Worm (Caenorhabditis elegans) whole organism, mixed stage, embryonic: ENCODE data around the gene ZK688.7.

Experiments used
- M03D4.4 ChIP-seq: sonication (generic microtip); optimal IDR thresholded peaks from 2 replicates; lab custom pipeline; 2017; ENCODE audit warnings: mild to moderate bottlenecking, missing genetic modification characterization, missing compliant biosample characterization
- bed-3 ChIP-seq: fragments of 200-800 bp; sonication (Bioruptor generic); optimal IDR thresholded peaks from 3 replicates; lab custom pipeline; 2018; ENCODE audit warnings: mild to moderate bottlenecking, missing genetic modification characterization, moderate library complexity, missing compliant biosample characterization
- blmp-1 ChIP-seq: fragments of 150-350 bp; optimal IDR thresholded peaks from 2 replicates; lab custom pipeline; 2014; ENCODE audit warnings: missing biosample characterization, missing genetic modification characterization
- ceh-39 ChIP-seq: fragments of 150-350 bp; optimal IDR thresholded peaks from 2 replicates; lab custom pipeline; 2014; ENCODE audit warnings: missing biosample characterization, missing genetic modification characterization
- ceh-43 ChIP-seq: fragments of 200-800 bp; sonication (Bioruptor generic); optimal IDR thresholded peaks from 2 replicates; lab custom pipeline; 2018; ENCODE audit warnings: mild to moderate bottlenecking, missing genetic modification characterization, moderate library complexity, missing compliant biosample characterization
- ceh-83 ChIP-seq: fragments of 200-800 bp; sonication (Bioruptor generic); optimal IDR thresholded peaks from 2 replicates; lab custom pipeline; 2018; ENCODE audit warnings: mild to moderate bottlenecking, missing genetic modification characterization, missing compliant biosample characterization
- ces-1 ChIP-seq: fragments of 150-350 bp; optimal IDR thresholded peaks from 2 replicates; lab custom pipeline; 2014; ENCODE audit warnings: missing biosample characterization, missing genetic modification reagents, missing genetic modification characterization
- cnd-1 ChIP-seq: fragments of 200-800 bp; sonication (Bioruptor generic); optimal IDR thresholded peaks from 2 replicates; lab custom pipeline; 2018; ENCODE audit warnings: mild to moderate bottlenecking, missing genetic modification characterization, missing compliant biosample characterization
- drap-1 ChIP-seq: fragments of 200-800 bp; sonication (Bioruptor generic); optimal IDR thresholded peaks from 3 replicates; lab custom pipeline; 2018; ENCODE audit warnings: mild to moderate bottlenecking, missing genetic modification characterization, missing compliant biosample characterization
- elt-1 ChIP-seq: sonication (generic microtip); optimal IDR thresholded peaks from 2 replicates; lab custom pipeline; 2017; ENCODE audit warnings: missing genetic modification characterization, mild to moderate bottlenecking, missing compliant biosample characterization, antibody characterized with exemption, moderate library complexity, borderline replicate concordance; ENCODE audit not compliant: insufficient read depth
- elt-3 ChIP-seq: fragments of 150-350 bp; optimal IDR thresholded peaks from 2 replicates; lab custom pipeline; 2014; ENCODE audit warnings: missing biosample characterization, missing genetic modification characterization
- flh-1 ChIP-seq: fragments of 200-800 bp; sonication (Bioruptor generic); optimal IDR thresholded peaks from 2 replicates; lab custom pipeline; 2018; ENCODE audit warnings: mild to moderate bottlenecking, missing genetic modification characterization, moderate library complexity, missing compliant biosample characterization
- ham-2 ChIP-seq: fragments of 200-800 bp; sonication (Bioruptor generic); optimal IDR thresholded peaks from 2 replicates; lab custom pipeline; 2018; ENCODE audit warnings: mild to moderate bottlenecking, missing genetic modification characterization, missing compliant biosample characterization
- hlh-1 ChIP-seq: fragments of 150-350 bp; optimal IDR thresholded peaks from 2 replicates; lab custom pipeline; 2014; ENCODE audit warnings: missing biosample characterization, missing genetic modification reagents, missing genetic modification characterization
- lin-13 ChIP-seq: fragments of 150-350 bp; optimal IDR thresholded peaks from 2 replicates; lab custom pipeline; 2014; ENCODE audit warnings: missing biosample characterization, missing genetic modification characterization
- lin-32 ChIP-seq: fragments of 200-800 bp; sonication (Bioruptor generic); optimal IDR thresholded peaks from 2 replicates; lab custom pipeline; 2018; ENCODE audit warnings: mild to moderate bottlenecking, missing genetic modification characterization, missing compliant biosample characterization
- lsy-2 ChIP-seq: fragments of 150-350 bp; optimal IDR thresholded peaks from 2 replicates; lab custom pipeline; 2014; ENCODE audit warnings: missing biosample characterization, missing genetic modification characterization
- mab-5 ChIP-seq: fragments of 150-350 bp; optimal IDR thresholded peaks from 2 replicates; lab custom pipeline; 2014; ENCODE audit warnings: missing biosample characterization, missing genetic modification characterization
- mep-1 ChIP-seq: fragments of 150-350 bp; optimal IDR thresholded peaks from 2 replicates; lab custom pipeline; 2017; ENCODE audit warnings: missing biosample characterization, missing genetic modification reagents, missing genetic modification characterization, inconsistent platforms
- mls-2 ChIP-seq: sonication (generic microtip); optimal IDR thresholded peaks from 2 replicates; lab custom pipeline; 2016; ENCODE audit warnings: mild to moderate bottlenecking, missing genetic modification characterization, moderate library complexity, missing compliant biosample characterization
- nhr-12 ChIP-seq: fragments of 150-350 bp; optimal IDR thresholded peaks from 2 replicates; lab custom pipeline; 2014; ENCODE audit warnings: missing biosample characterization, missing genetic modification characterization
- nhr-2 ChIP-seq: fragments of 150-350 bp; optimal IDR thresholded peaks from 2 replicates; lab custom pipeline; 2014; ENCODE audit warnings: missing biosample characterization, missing genetic modification characterization
- nhr-237 ChIP-seq: fragments of 150-350 bp; optimal IDR thresholded peaks from 2 replicates; lab custom pipeline; 2014; ENCODE audit warnings: missing biosample characterization, missing genetic modification characterization
- nhr-28 ChIP-seq: fragments of 150-350 bp; optimal IDR thresholded peaks from 2 replicates; lab custom pipeline; 2014; ENCODE audit warnings: missing biosample characterization, missing genetic modification characterization
- nhr-76 ChIP-seq: sonication (generic microtip); optimal IDR thresholded peaks from 2 replicates; lab custom pipeline; 2017; ENCODE audit warnings: missing biosample characterization, missing genetic modification characterization
- pha-4 ChIP-seq: fragments of 150-350 bp; optimal IDR thresholded peaks from 2 replicates; lab custom pipeline; 2018; ENCODE audit warnings: missing biosample characterization, missing genetic modification reagents, missing genetic modification characterization
- sem-2 ChIP-seq: fragments of 200-800 bp; sonication (Bioruptor generic); optimal IDR thresholded peaks from 2 replicates; lab custom pipeline; 2018; ENCODE audit warnings: mild to moderate bottlenecking, missing genetic modification characterization, missing compliant biosample characterization
- snpc-4 ChIP-seq: fragments of 150-350 bp; optimal IDR thresholded peaks from 2 replicates; lab custom pipeline; 2014; ENCODE audit warnings: missing biosample characterization, missing genetic modification characterization
- sptf-1 ChIP-seq: sonication (generic microtip); optimal IDR thresholded peaks from 2 replicates; lab custom pipeline; 2017; ENCODE audit warnings: mild to moderate bottlenecking, missing genetic modification characterization, moderate library complexity, missing compliant biosample characterization
- tbx-8 ChIP-seq: fragments of 200-800 bp; sonication (Bioruptor generic); optimal IDR thresholded peaks from 2 replicates; lab custom pipeline; 2018; ENCODE audit warnings: mild to moderate bottlenecking, missing genetic modification characterization, moderate library complexity, missing compliant biosample characterization
- unc-120 ChIP-seq: sonication (generic microtip); optimal IDR thresholded peaks from 2 replicates; lab custom pipeline; 2017; ENCODE audit warnings: missing genetic modification characterization, missing compliant biosample characterization; ENCODE audit not compliant: poor library complexity, severe bottlenecking
- unc-39 ChIP-seq: fragments of 150-350 bp; optimal IDR thresholded peaks from 2 replicates; lab custom pipeline; 2014; ENCODE audit warnings: missing biosample characterization, missing genetic modification characterization
- unc-62 ChIP-seq: fragments of 150-350 bp; optimal IDR thresholded peaks from 2 replicates; lab custom pipeline; 2014; ENCODE audit warnings: missing biosample characterization, missing genetic modification reagents, missing genetic modification characterization
- zip-8 ChIP-seq: fragments of 150-350 bp; optimal IDR thresholded peaks from 2 replicates; lab custom pipeline; 2014; ENCODE audit warnings: missing biosample characterization, missing genetic modification characterization
- ztf-11 ChIP-seq: fragments of 150-350 bp; optimal IDR thresholded peaks from 2 replicates; lab custom pipeline; 2014; ENCODE audit warnings: missing biosample characterization, missing genetic modification characterization

Gene ZK688.7

ce11 chrIII:7894724-7895123 is 16.7 kb downstream of the ZK688.7 start, which contains the start of gene ZK688.4:
ZK688.4 (plus strand) TSS chrIII:7895024.
- no peak for TF ChIP-seq pha-4 (tag; lab: Kevin White, UChicago)
- no peak for TF ChIP-seq elt-1 (tag; lab: Kevin White, UChicago)
- no peak for TF ChIP-seq unc-39 (tag; lab: Kevin White, UChicago)
- TF ChIP-seq mab-5 (tag; lab: Kevin White, UChicago), result no peak
- TF ChIP-seq elt-3 (tag; lab: Kevin White, UChicago), result no peak
- TF ChIP-seq ztf-11, result no peak
- TF ChIP-seq hlh-1 (tag; lab: Kevin White, UChicago), result no peak
- TF ChIP-seq nhr-28 (tag; lab: Kevin White, UChicago), result no peak
- TF ChIP-seq sem-2, result no peak
- TF ChIP-seq nhr-76 (tag; lab: Kevin White, UChicago), result no peak
- TF ChIP-seq lin-13 (tag; lab: Kevin White, UChicago), result no peak
- no peak for TF ChIP-seq ceh-39 (tag; lab: Kevin White, UChicago)
- TF ChIP-seq blmp-1 (tag; lab: Kevin White, UChicago), result no peak
- no peak for TF ChIP-seq zip-8 (tag; lab: Kevin White, UChicago)

- TF ChIP-seq ces-1 (no peak), zip-8 (tag; lab: Kevin White, UChicago) (no peak), drap-1 (GFP tag; lab: Kevin White, UChicago) (no peak), lsy-2 (no peak), unc-120 (tag; lab: Kevin White, UChicago) (no peak), tbx-8 (GFP tag; lab: Kevin White, UChicago) (no peak), nhr-237 (tag; lab: Kevin White, UChicago) (no peak), M03D4.4 (tag; lab: Kevin White, UChicago) (no peak), nhr-76 (tag; lab: Kevin White, UChicago) (no peak), unc-39 (tag; lab: Kevin White, UChicago) (no peak), flh-1 (GFP tag; lab: Kevin White, UChicago) (no peak), bed-3 (GFP tag; lab: Kevin White, UChicago) (no peak), hlh-1 (tag; lab: Kevin White, UChicago) (no peak), ceh-39 (tag; lab: Kevin White, UChicago) (no peak), ztf-11 (no peak), snpc-4 (tag; lab: Kevin White, UChicago) (no peak)
Measured at ce11 chrIII:7893224-7893623, 18.2 kb downstream of the ZK688.7 start.

ce11 chrIII:7892333-7892732 is 19.1 kb downstream of the ZK688.7 start:
- TF ChIP-seq lin-32 (GFP tag; lab: Kevin White, UChicago) (no peak), pha-4 (tag; lab: Kevin White, UChicago) (no peak), cnd-1 (tag; lab: Kevin White, UChicago) (no peak), snpc-4 (tag; lab: Kevin White, UChicago) (no peak), ztf-11 (no peak), nhr-76 (tag; lab: Kevin White, UChicago) (no peak), bed-3 (GFP tag; lab: Kevin White, UChicago) (no peak)

- TF ChIP-seq ces-1 (peak; percentile 59), unc-120 (tag; lab: Kevin White, UChicago) (peak; percentile 68), ham-2 (GFP tag; lab: Kevin White, UChicago) (peak; percentile 74), sptf-1 (tag; lab: Kevin White, UChicago) (no peak), drap-1 (GFP tag; lab: Kevin White, UChicago) (no peak), sem-2 (no peak), nhr-12 (tag; lab: Kevin White, UChicago) (no peak), tbx-8 (GFP tag; lab: Kevin White, UChicago) (no peak), flh-1 (GFP tag; lab: Kevin White, UChicago) (no peak), mab-5 (tag; lab: Kevin White, UChicago) (no peak), nhr-28 (tag; lab: Kevin White, UChicago) (no peak), ceh-83 (GFP tag; lab: Kevin White, UChicago) (no peak), blmp-1 (tag; lab: Kevin White, UChicago) (no peak), elt-3 (tag; lab: Kevin White, UChicago) (no peak), bed-3 (GFP tag; lab: Kevin White, UChicago) (no peak), pha-4 (tag; lab: Kevin White, UChicago) (peak; percentile 71), lin-13 (tag; lab: Kevin White, UChicago) (peak; percentile 19), ceh-39 (tag; lab: Kevin White, UChicago) (peak; percentile 8), nhr-237 (tag; lab: Kevin White, UChicago) (peak; percentile 46), hlh-1 (tag; lab: Kevin White, UChicago) (peak; percentile 93), ztf-11 (no peak), cnd-1 (tag; lab: Kevin White, UChicago) (peak; percentile 10), lin-32 (GFP tag; lab: Kevin White, UChicago) (no peak), nhr-76 (tag; lab: Kevin White, UChicago) (no peak), elt-1 (tag; lab: Kevin White, UChicago) (no peak), mep-1 (peak; percentile 40), unc-39 (tag; lab: Kevin White, UChicago) (no peak), ceh-43 (GFP tag; lab: Kevin White, UChicago) (no peak), mls-2 (tag; lab: Kevin White, UChicago) (peak; percentile 68), lsy-2 (peak; percentile 56), zip-8 (tag; lab: Kevin White, UChicago) (no peak), unc-62 (GFP tag; lab: Kevin White, UChicago) (no peak), snpc-4 (tag; lab: Kevin White, UChicago) (no peak), nhr-2 (peak; percentile 77), M03D4.4 (tag; lab: Kevin White, UChicago) (no peak)
Measured at ce11 chrIII:7891573-7892306, 19.7 kb downstream of the ZK688.7 start, which contains the start of the genes ZK688.5 and fahd-1. ZK688.5 (minus strand) TSS chrIII:7891623. fahd-1 (plus strand) TSS chrIII:7892256.
